Worm (Caenorhabditis elegans) whole organism, young adult: Measurements from ENCODE around the gene klp-18.

Experiments used
- B0035.1 ChIP-seq: sonication (generic microtip); optimal IDR thresholded peaks from 2 replicates; lab custom pipeline; 2016; ENCODE audit warnings: missing genetic modification characterization, mild to moderate bottlenecking, missing compliant biosample characterization, missing genotype, missing genetic modification reagents
- bed-2 ChIP-seq: fragments of 200-800 bp; sonication (Bioruptor generic); IDR thresholded peaks from 2 replicates; pipeline ENCODE4 v1.3.6; 2022; ENCODE audit warnings: missing genetic modification reagents, missing genetic modification characterization, missing compliant biosample characterization
- dox-1 ChIP-seq: fragments of 200-800 bp; sonication (Bioruptor generic); IDR thresholded peaks from 2 replicates; pipeline ENCODE4 v1.3.6; 2022; ENCODE audit warnings: missing genetic modification reagents, missing genetic modification characterization, missing compliant biosample characterization
- egl-44 ChIP-seq: fragments of 200-800 bp; sonication (Bioruptor generic); IDR thresholded peaks from 2 replicates; pipeline ENCODE4 v1.3.6; 2022; ENCODE audit warnings: missing genetic modification reagents, missing genetic modification characterization, missing compliant biosample characterization
- lin-35 ChIP-seq, 3 experiments: fragments of 150-350 bp in 2 of 3; sonication (generic microtip) in 1 of 3; optimal IDR thresholded peaks; 2 replicates each; lab custom pipeline; 2014 to 2018; ENCODE audit warnings: missing biosample characterization in 3 of 3, missing genetic modification characterization in 3 of 3, missing genetic modification reagents in 3 of 3
- mes-4 ChIP-seq: sonication (generic microtip); optimal IDR thresholded peaks from 2 replicates; lab custom pipeline; 2016; ENCODE audit warnings: missing genotype, missing genetic modification characterization, missing compliant biosample characterization
- nfya-2 ChIP-seq: fragments of 200-800 bp; sonication (Bioruptor generic); IDR thresholded peaks from 2 replicates; pipeline ENCODE4 v1.3.6; 2022; ENCODE audit warnings: missing genetic modification reagents, missing genetic modification characterization, missing compliant biosample characterization
- nhr-27 ChIP-seq: fragments of 200-800 bp; sonication (Bioruptor generic); optimal IDR thresholded peaks from 2 replicates; lab custom pipeline; 2018; ENCODE audit warnings: mild to moderate bottlenecking, missing genetic modification characterization, moderate library complexity, missing compliant biosample characterization
- rec-8 ChIP-seq, 2 experiments: sonication (generic microtip); optimal IDR thresholded peaks; 2 replicates each; lab custom pipeline; 2016; ENCODE audit warnings: mild to moderate bottlenecking in 2 of 2, missing genetic modification characterization in 2 of 2, missing genetic modification reagents in 2 of 2, missing genotype in 2 of 2, missing biosample characterization in 1 of 2, missing compliant biosample characterization in 1 of 2, moderate library complexity in 1 of 2

ce11 chrIV:7057677-7058076, 17.7 kb downstream of the klp-18 start, which contains the start of gene srx-50:
- no peak for TF ChIP-seq B0035.1 (tag; lab: Kevin White, UChicago)
- TF ChIP-seq mes-4 (tag; lab: Kevin White, UChicago), result no peak
- no peak for TF ChIP-seq nhr-27 (tag; lab: Kevin White, UChicago)
- no peak for TF ChIP-seq nfya-2 (GFP tag; lab: Robert Waterston, UW)
- no peak for TF ChIP-seq rec-8 (tag; optimal IDR thresholded peaks at IDR 0.05; lab: Kevin White, UChicago)
- TF ChIP-seq egl-44 (GFP tag; lab: Robert Waterston, UW), result no peak
- TF ChIP-seq lin-35 (GFP tag; optimal IDR thresholded peaks at IDR 0.05; lab: Kevin White, UChicago), result no peak
- TF ChIP-seq bed-2 (GFP tag; lab: Robert Waterston, UW), result no peak
- TF ChIP-seq dox-1 (GFP tag; lab: Robert Waterston, UW), result no peak
